Worm (Caenorhabditis elegans): ENCODE measurements around the gene Y50E8A.22.

The Y50E8A.22 gene

ce11 chrV:14725409-14725808 lies 23.5 kb downstream of the Y50E8A.22 start:
- peak; percentile 57 for TF ChIP-seq nhr-43 (tag; optimal IDR thresholded peaks at IDR 0.05; ENCODE audit: poor library complexity, severe bottlenecking)
- TF ChIP-seq fos-1 (tag; optimal IDR thresholded peaks at IDR 0.05), result no peak
- no peak for TF ChIP-seq zag-1 (tag; optimal IDR thresholded peaks at IDR 0.05)
- TF ChIP-seq pqm-1 (tag; optimal IDR thresholded peaks at IDR 0.05), result no peak

DNA sequence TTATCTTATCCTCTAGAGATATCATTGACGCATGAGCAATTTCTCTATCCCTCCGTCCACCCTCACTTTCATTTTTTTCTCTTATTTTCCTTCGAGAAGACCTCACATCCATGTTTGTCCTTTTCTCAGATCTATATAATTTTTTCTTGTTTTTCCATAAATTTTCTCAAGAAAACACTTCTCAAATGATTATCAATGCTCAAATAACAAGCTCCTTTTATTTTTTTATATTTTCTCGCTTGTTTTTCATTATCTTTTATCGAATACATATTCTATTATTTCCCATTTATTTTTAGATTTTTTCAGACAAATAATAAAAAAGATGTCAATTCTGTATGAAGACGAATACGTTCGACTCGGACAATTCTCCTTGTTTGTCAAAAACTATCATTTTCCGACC lies 25.9 kb downstream of the Y50E8A.22 start, which contains the start of gene R08A2.7:
Gene R08A2.7, plus strand, starts transcription at position 301 of the 400 bp plus-strand sequence.
- TF ChIP-seq daf-12 (tag; optimal IDR thresholded peaks at IDR 0.05) (no peak), nhr-28 (tag; optimal IDR thresholded peaks at IDR 0.05) (no peak)

- TF ChIP-seq fkh-10 (GFP tag; optimal IDR thresholded peaks at IDR 0.05), result no peak
These were observed 29.4 kb downstream of the Y50E8A.22 start, which contains the start of gene R08A2.1 for ce11 chrV:14719491-14719890. R08A2.1 (minus strand) TSS chrV:14719591.

DNA sequence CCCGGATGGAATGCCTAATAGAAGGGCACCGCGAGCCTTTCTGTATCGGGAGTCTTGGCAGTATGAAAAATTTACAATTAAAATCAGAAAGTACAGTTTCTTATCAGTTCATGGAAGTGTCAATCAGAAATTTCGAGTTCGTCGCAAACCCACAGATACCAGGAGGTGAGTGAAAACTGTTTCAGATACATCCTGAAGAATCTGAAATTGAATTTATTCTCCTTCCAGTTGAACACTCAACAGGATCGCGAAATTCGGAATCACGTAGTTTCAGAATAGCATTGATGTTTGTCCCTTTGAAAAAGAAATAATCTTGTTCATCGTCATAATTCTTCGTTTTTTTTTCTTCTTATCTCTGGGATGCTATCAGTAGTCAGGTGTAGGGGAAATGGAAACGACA lies 32.8 kb downstream of the Y50E8A.22 start, which contains the start of gene fbxa-147:
Gene fbxa-147, plus strand, starts transcription at position 386 of the 400 bp plus-strand sequence.
- TF ChIP-seq eor-1 (tag; optimal IDR thresholded peaks at IDR 0.05) (no peak), elt-2 (tag; optimal IDR thresholded peaks at IDR 0.05) (peak; percentile 51), hmg-11 (tag; optimal IDR thresholded peaks at IDR 0.05) (no peak), R02D3.7 (tag; optimal IDR thresholded peaks at IDR 0.05) (no peak), fos-1 (tag; optimal IDR thresholded peaks at IDR 0.05) (no peak), pha-4 (tag; optimal IDR thresholded peaks at IDR 0.05) (no peak)

DNA sequence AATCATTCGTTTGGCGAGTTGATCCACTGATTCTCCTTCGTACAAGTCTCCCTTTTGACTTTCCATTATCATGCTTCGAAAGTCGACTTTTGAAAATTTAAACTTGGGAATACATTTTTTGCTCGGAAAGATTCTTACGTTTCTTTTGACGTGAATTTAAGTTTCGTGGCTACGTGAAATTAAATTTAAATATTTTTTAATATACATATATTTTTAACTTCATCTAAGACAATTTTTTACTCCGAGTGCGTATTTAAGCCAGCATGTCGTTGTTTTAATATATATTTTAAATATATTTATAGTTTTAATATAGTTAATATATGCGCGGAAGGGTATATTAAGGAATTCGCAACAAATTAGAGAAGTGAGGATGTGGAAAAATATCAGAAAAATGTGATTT lies 33.3 kb downstream of the Y50E8A.22 start, which contains the start of gene R08A2.2:
Gene R08A2.2, minus strand, starts transcription at position 101 of the 400 bp plus-strand sequence.
- TF ChIP-seq ama-1 (optimal IDR thresholded peaks at IDR 0.05) (no peak), eor-1 (tag; optimal IDR thresholded peaks at IDR 0.05) (no peak), daf-12 (tag; optimal IDR thresholded peaks at IDR 0.05) (no peak), ztf-4 (tag; optimal IDR thresholded peaks at IDR 0.05) (no peak), elt-3 (tag; optimal IDR thresholded peaks at IDR 0.05) (no peak)

ce11 chrV:14712316-14712715 lies 36.6 kb downstream of the Y50E8A.22 start, which contains the start of gene R08A2.5:
R08A2.5 (plus strand) TSS chrV:14712616.
- TF ChIP-seq tbx-2 (tag; optimal IDR thresholded peaks at IDR 0.05) (no peak), fkh-2 (tag; optimal IDR thresholded peaks at IDR 0.05) (no peak), ama-1 (optimal IDR thresholded peaks at IDR 0.05) (no peak), nfya-1 (tag; optimal IDR thresholded peaks at IDR 0.05; ENCODE audit: insufficient read depth) (no peak), nhr-237 (tag; optimal IDR thresholded peaks at IDR 0.05) (no peak), sea-2 (GFP tag; optimal IDR thresholded peaks at IDR 0.05) (no peak), aly-2 (tag; optimal IDR thresholded peaks at IDR 0.05) (no peak), ztf-11 (tag; optimal IDR thresholded peaks at IDR 0.05) (no peak), ceh-82 (tag; optimal IDR thresholded peaks at IDR 0.05) (no peak), ceh-28 (tag; optimal IDR thresholded peaks at IDR 0.05) (no peak), unc-39 (tag; optimal IDR thresholded peaks at IDR 0.05) (no peak), nhr-23 (tag; optimal IDR thresholded peaks at IDR 0.05) (no peak), elt-2 (tag; optimal IDR thresholded peaks at IDR 0.05) (no peak), mml-1 (tag; optimal IDR thresholded peaks at IDR 0.05) (no peak), ceh-16 (tag; optimal IDR thresholded peaks at IDR 0.05) (no peak), egl-5 (tag; optimal IDR thresholded peaks at IDR 0.05) (no peak), nhr-25 (tag; optimal IDR thresholded peaks at IDR 0.05) (no peak), nhr-77 (tag; optimal IDR thresholded peaks at IDR 0.05) (no peak), nhr-28 (tag; optimal IDR thresholded peaks at IDR 0.05) (no peak), fos-1 (tag; optimal IDR thresholded peaks at IDR 0.05) (no peak)

ce11 chrV:14711077-14711476 lies 37.8 kb downstream of the Y50E8A.22 start, which contains the start of gene ssp-33:
ssp-33 (plus strand) TSS chrV:14711377.
- TF ChIP-seq pqm-1 (tag; optimal IDR thresholded peaks at IDR 0.05) (no peak), nhr-23 (tag; optimal IDR thresholded peaks at IDR 0.05) (no peak), nhr-77 (tag; optimal IDR thresholded peaks at IDR 0.05) (no peak), fkh-10 (GFP tag; optimal IDR thresholded peaks at IDR 0.05) (no peak), ZK546.5 (tag; optimal IDR thresholded peaks at IDR 0.05) (no peak), nhr-237 (tag; optimal IDR thresholded peaks at IDR 0.05) (no peak), eor-1 (tag; optimal IDR thresholded peaks at IDR 0.05) (no peak), lsy-12 (tag; optimal IDR thresholded peaks at IDR 0.05) (no peak), ama-1 (optimal IDR thresholded peaks at IDR 0.05) (no peak), egl-27 (tag; optimal IDR thresholded peaks at IDR 0.05) (no peak), snpc-4 (tag; optimal IDR thresholded peaks at IDR 0.05) (no peak), ztf-4 (tag; optimal IDR thresholded peaks at IDR 0.05) (no peak), nfya-1 (tag; optimal IDR thresholded peaks at IDR 0.05; ENCODE audit: insufficient read depth) (no peak), skn-1 (tag; optimal IDR thresholded peaks at IDR 0.05) (no peak), jun-1 (tag; optimal IDR thresholded peaks at IDR 0.05) (no peak)
